Fruit fly (Drosophila melanogaster) whole organism, prepupa: ENCODE data around the gene CG9676.
A peak's percentile ranks its signal among the peaks of the same experiment; 100 is the strongest.

Experiments
- CG10669 ChIP-seq: fragments of 200-800 bp; sonication (Bioruptor generic); optimal IDR thresholded peaks from 3 replicates; lab custom pipeline; 2018; ENCODE audit warnings: missing biosample characterization, mild to moderate bottlenecking, missing genetic modification characterization, moderate library complexity
- CG11294 ChIP-seq: fragments of 200-800 bp; sonication (Bioruptor generic); IDR thresholded peaks from 2 replicates; pipeline ENCODE4 v1.3.6; 2022; ENCODE audit warnings: missing biosample characterization, missing genetic modification characterization
- CG11762 ChIP-seq: fragments of 200-800 bp; sonication (Bioruptor generic); optimal IDR thresholded peaks from 3 replicates; lab custom pipeline; 2016; ENCODE audit warnings: missing biosample characterization, missing genetic modification characterization; ENCODE audit not compliant: insufficient read depth
- CG11902 ChIP-seq: fragments of 200-800 bp; sonication (Bioruptor generic); optimal IDR thresholded peaks from 3 replicates; lab custom pipeline; 2016; ENCODE audit warnings: missing biosample characterization, missing genetic modification characterization
- CG15336 ChIP-seq: fragments of 200-800 bp; sonication (Bioruptor generic); IDR thresholded peaks from 2 replicates; pipeline ENCODE4 v1.3.6; 2022; ENCODE audit warnings: missing biosample characterization, missing genetic modification characterization
- CG1621 ChIP-seq: fragments of 200-800 bp; sonication (Bioruptor generic); optimal IDR thresholded peaks from 3 replicates; lab custom pipeline; 2018; ENCODE audit warnings: missing biosample characterization, mild to moderate bottlenecking, missing genetic modification characterization
- CG16779 ChIP-seq: fragments of 200-800 bp; sonication (Bioruptor generic); optimal IDR thresholded peaks from 3 replicates; lab custom pipeline; 2017; ENCODE audit warnings: missing biosample characterization, mild to moderate bottlenecking, missing genetic modification characterization
- CG31627 ChIP-seq: fragments of 200-800 bp; sonication (Bioruptor generic); optimal IDR thresholded peaks from 3 replicates; lab custom pipeline; 2016; ENCODE audit warnings: missing biosample characterization, missing genetic modification characterization
- CG32006 ChIP-seq: fragments of 200-800 bp; sonication (Bioruptor generic); optimal IDR thresholded peaks from 3 replicates; lab custom pipeline; 2017; ENCODE audit warnings: missing biosample characterization, mild to moderate bottlenecking, missing genetic modification characterization
- CG34406 ChIP-seq: fragments of 200-800 bp; sonication (Bioruptor generic); optimal IDR thresholded peaks from 3 replicates; lab custom pipeline; 2016; ENCODE audit warnings: missing biosample characterization, missing genetic modification characterization
- CG3919 ChIP-seq: fragments of 200-800 bp; sonication (Bioruptor generic); optimal IDR thresholded peaks from 3 replicates; lab custom pipeline; 2016; ENCODE audit warnings: missing biosample characterization, missing genetic modification characterization
- CG4318 ChIP-seq: fragments of 200-800 bp; sonication (Bioruptor generic); optimal IDR thresholded peaks from 3 replicates; lab custom pipeline; 2017; ENCODE audit warnings: missing biosample characterization, mild to moderate bottlenecking, missing genetic modification characterization
- CG6792 ChIP-seq: fragments of 200-800 bp; sonication (Bioruptor generic); optimal IDR thresholded peaks from 3 replicates; lab custom pipeline; 2016; ENCODE audit warnings: missing biosample characterization, missing genetic modification characterization
- CG6808 ChIP-seq: fragments of 200-800 bp; sonication (Bioruptor generic); optimal IDR thresholded peaks from 3 replicates; lab custom pipeline; 2017; ENCODE audit warnings: missing biosample characterization, missing genetic modification characterization, mild to moderate bottlenecking, moderate library complexity, missing genetic modification reagents
- CG6854 ChIP-seq: fragments of 200-800 bp; sonication (Bioruptor generic); optimal IDR thresholded peaks from 2 replicates; lab custom pipeline; 2017; ENCODE audit warnings: missing biosample characterization, mild to moderate bottlenecking, missing genetic modification characterization
- CG8319 ChIP-seq: fragments of 200-800 bp; sonication (Bioruptor generic); optimal IDR thresholded peaks from 3 replicates; lab custom pipeline; 2016; ENCODE audit warnings: missing biosample characterization, missing genetic modification characterization
- CG8632 ChIP-seq: fragments of 200-800 bp; sonication (Bioruptor generic); optimal IDR thresholded peaks from 3 replicates; lab custom pipeline; 2016; ENCODE audit warnings: missing biosample characterization, missing genetic modification characterization
- CG9139 ChIP-seq: fragments of 200-800 bp; sonication (Bioruptor generic); optimal IDR thresholded peaks from 3 replicates; lab custom pipeline; 2017; ENCODE audit warnings: missing biosample characterization, mild to moderate bottlenecking, missing genetic modification characterization
- Eip78C ChIP-seq: fragments of 200-800 bp; sonication (Bioruptor generic); peaks from one replicate; lab custom pipeline; 2016; ENCODE audit warnings: missing biosample characterization, missing genetic modification characterization
- Ets21C ChIP-seq: fragments of 200-800 bp; sonication (Bioruptor generic); optimal IDR thresholded peaks from 3 replicates; lab custom pipeline; 2016; ENCODE audit warnings: missing biosample characterization, missing genetic modification characterization
- Ets96B ChIP-seq: fragments of 200-800 bp; optimal IDR thresholded peaks from 2 replicates; lab custom pipeline; 2019; ENCODE audit warnings: missing biosample characterization, mild to moderate bottlenecking, missing genetic modification characterization, moderate library complexity
- Gug ChIP-seq: fragments of 200-800 bp; sonication (Bioruptor generic); IDR thresholded peaks from 2 replicates; pipeline ENCODE4 v1.3.6; 2022; ENCODE audit warnings: missing biosample characterization, missing genetic modification characterization
- Hr38 ChIP-seq: sonication (Bioruptor generic); optimal IDR thresholded peaks from 2 replicates; lab custom pipeline; 2016; ENCODE audit warnings: missing biosample characterization, missing genetic modification characterization
- Hr4 ChIP-seq: fragments of 200-800 bp; sonication (Bioruptor generic); optimal IDR thresholded peaks from 3 replicates; lab custom pipeline; 2016; ENCODE audit warnings: missing biosample characterization, missing genetic modification characterization
- Met ChIP-seq: fragments of 200-800 bp; sonication (Bioruptor generic); optimal IDR thresholded peaks from 3 replicates; lab custom pipeline; 2016; ENCODE audit warnings: missing biosample characterization, missing genetic modification characterization
- Smox ChIP-seq: fragments of 200-800 bp; sonication (Bioruptor generic); optimal IDR thresholded peaks from 3 replicates; lab custom pipeline; 2016; ENCODE audit warnings: missing biosample characterization, missing genetic modification characterization
- Sox15 ChIP-seq: fragments of 200-800 bp; sonication (Bioruptor generic); optimal IDR thresholded peaks from 3 replicates; lab custom pipeline; 2016; ENCODE audit warnings: missing biosample characterization, missing genetic modification characterization
- achi ChIP-seq: fragments of 200-800 bp; sonication (Bioruptor generic); optimal IDR thresholded peaks from 3 replicates; lab custom pipeline; 2016; ENCODE audit warnings: missing biosample characterization, missing genetic modification characterization
- acj6 ChIP-seq: fragments of 200-800 bp; sonication (Bioruptor generic); optimal IDR thresholded peaks from 3 replicates; lab custom pipeline; 2016; ENCODE audit warnings: missing biosample characterization, missing genetic modification characterization
- cyc ChIP-seq: fragments of 200-800 bp; sonication (Bioruptor generic); optimal IDR thresholded peaks from 3 replicates; lab custom pipeline; 2016; ENCODE audit warnings: missing biosample characterization, missing genetic modification characterization
- esn ChIP-seq: fragments of 200-800 bp; sonication (Bioruptor generic); optimal IDR thresholded peaks from 2 replicates; lab custom pipeline; 2016; ENCODE audit warnings: missing biosample characterization, mild to moderate bottlenecking, missing genetic modification characterization, moderate library complexity
- fd59A ChIP-seq: fragments of 200-800 bp; sonication (Bioruptor generic); optimal IDR thresholded peaks from 2 replicates; lab custom pipeline; 2017; ENCODE audit warnings: missing biosample characterization, mild to moderate bottlenecking, missing genetic modification characterization, missing genetic modification reagents
- fd85E ChIP-seq: fragments of 200-800 bp; sonication (Bioruptor generic); optimal IDR thresholded peaks from 3 replicates; lab custom pipeline; 2016; ENCODE audit warnings: missing biosample characterization, missing genetic modification characterization
- fkh ChIP-seq: fragments of 200-800 bp; sonication (Bioruptor generic); optimal IDR thresholded peaks from 3 replicates; lab custom pipeline; 2017; ENCODE audit warnings: missing biosample characterization, mild to moderate bottlenecking, missing genetic modification characterization, moderate library complexity
- pdm3 ChIP-seq: fragments of 200-800 bp; sonication (Bioruptor generic); optimal IDR thresholded peaks from 3 replicates; lab custom pipeline; 2016; ENCODE audit warnings: missing biosample characterization, missing genetic modification characterization
- salr ChIP-seq, 2 experiments: fragments of 200-800 bp; sonication (Bioruptor generic); optimal IDR thresholded peaks; 3 replicates each; lab custom pipeline; 2016 to 2018; ENCODE audit warnings: missing biosample characterization in 2 of 2, missing genetic modification characterization in 2 of 2, mild to moderate bottlenecking in 1 of 2
- spab ChIP-seq: fragments of 200-800 bp; sonication (Bioruptor generic); optimal IDR thresholded peaks from 2 replicates; lab custom pipeline; 2017; ENCODE audit warnings: missing biosample characterization, mild to moderate bottlenecking, missing genetic modification characterization, missing genetic modification reagents
- ss ChIP-seq, 2 experiments: fragments of 200-800 bp; sonication (Bioruptor generic); optimal IDR thresholded peaks; 2 replicates in 1 of 2; 3 replicates in 1 of 2; lab custom pipeline; 2017 to 2018; ENCODE audit warnings: mild to moderate bottlenecking in 2 of 2, missing biosample characterization in 2 of 2, missing genetic modification characterization in 2 of 2, moderate library complexity in 1 of 2
- svp ChIP-seq: fragments of 200-800 bp; sonication (Bioruptor generic); peaks from one replicate; lab custom pipeline; 2016; ENCODE audit warnings: missing biosample characterization, missing genetic modification characterization
- topi ChIP-seq: fragments of 200-800 bp; sonication (Bioruptor generic); optimal IDR thresholded peaks from 3 replicates; lab custom pipeline; 2016; ENCODE audit warnings: missing biosample characterization, missing genetic modification characterization
- vri ChIP-seq: fragments of 200-800 bp; sonication (Bioruptor generic); optimal IDR thresholded peaks from 3 replicates; lab custom pipeline; 2016; ENCODE audit warnings: missing biosample characterization, mild to moderate bottlenecking, missing genetic modification characterization

CG9676 gene

dm6 chrX:16677163-16677562, 22.8 kb downstream of the CG9676 start (continued):
- TF ChIP-seq fkh (GFP tag; lab: Kevin White, UChicago) (no peak), CG6792 (GFP tag; lab: Kevin White, UChicago) (peak; percentile 4), CG32006 (GFP tag; lab: Kevin White, UChicago) (peak; percentile 53), acj6 (GFP tag; lab: Kevin White, UChicago) (peak; percentile 20), Sox15 (GFP tag; lab: Kevin White, UChicago) (no peak), Hr38 (GFP tag; lab: Kevin White, UChicago) (no peak), Smox (GFP tag; lab: Kevin White, UChicago) (no peak), CG4318 (GFP tag; lab: Kevin White, UChicago) (no peak), CG6808 (GFP tag; lab: Kevin White, UChicago) (no peak), CG11902 (no peak), CG10669 (no peak), Met (GFP tag; lab: Kevin White, UChicago) (peak; percentile 13), Gug (no peak), CG3919 (GFP tag; lab: Kevin White, UChicago) (peak; percentile 13), Hr4 (GFP tag; lab: Kevin White, UChicago) (no peak), CG8632 (GFP tag; lab: Kevin White, UChicago) (peak; percentile 30), ss (GFP tag; optimal IDR thresholded peaks at IDR 0.05; lab: Kevin White, UChicago) (no peak), CG16779 (tag; lab: Kevin White, UChicago) (no peak), CG31627 (GFP tag; lab: Kevin White, UChicago) (no peak), CG15336 (GFP tag; lab: Robert Waterston, UW) (peak; percentile 49), cyc (GFP tag; lab: Kevin White, UChicago) (no peak), CG6854 (GFP tag; lab: Kevin White, UChicago) (no peak), pdm3 (GFP tag; lab: Kevin White, UChicago) (no peak), Ets96B (tag; lab: Kevin White, UChicago) (no peak), CG11762 (no peak), salr (GFP tag; optimal IDR thresholded peaks at IDR 0.05; lab: Kevin White, UChicago) (peak in 1 of 2 experiments; percentile 24), fd85E (GFP tag; lab: Kevin White, UChicago) (no peak), esn (peak; percentile 37), Ets21C (GFP tag; lab: Kevin White, UChicago) (no peak), vri (GFP tag; lab: Kevin White, UChicago) (no peak), fd59A (no peak), CG34406 (GFP tag; lab: Kevin White, UChicago) (peak; percentile 45), CG1621 (tag; lab: Kevin White, UChicago) (no peak), spab (GFP tag; lab: Kevin White, UChicago) (no peak), Eip78C (GFP tag; lab: Kevin White, UChicago) (peak; percentile 62), CG9139 (no peak), svp (GFP tag; lab: Kevin White, UChicago) (peak; percentile 66), topi (GFP tag; lab: Kevin White, UChicago) (no peak), CG8319 (no peak), CG11294 (GFP tag; lab: Robert Waterston, UW) (no peak)

- TF ChIP-seq CG1621 (tag; lab: Kevin White, UChicago) (no peak), achi (GFP tag; lab: Kevin White, UChicago) (no peak), Eip78C (GFP tag; lab: Kevin White, UChicago) (peak; percentile 52)
Measured at dm6 chrX:16676653-16677052, 23.3 kb downstream of the CG9676 start, which contains the start of gene CG13012. Gene CG13012 (minus strand): TSS chrX:16676753.
